Fruit fly (Drosophila melanogaster) whole organism, wandering third instar larva: ENCODE measurements around the gene CG6330.

Experiments used
- Myc ChIP-seq: fragments of >200 bp; optimal IDR thresholded peaks from 2 replicates; lab custom pipeline; 2017
- h ChIP-seq: fragments of 200-800 bp; sonication (Bioruptor generic); optimal IDR thresholded peaks from 3 replicates; lab custom pipeline; 2016; ENCODE audit warnings: missing biosample characterization, mild to moderate bottlenecking, missing genetic modification characterization

- no peak for TF ChIP-seq h
- no peak for TF ChIP-seq Myc (lab: Kevin White, UChicago)
These were observed 58.3 kb downstream of the CG6330 start for dm6 chr3R:26899982-26900381.
